Fruit fly (Drosophila melanogaster) whole organism, embryonic: ENCODE results near the gene CG14105.
A peak's percentile ranks its signal among the peaks of the same experiment; 100 is the strongest.

Experiments used
- Bgb ChIP-seq: fragments of 200-800 bp; sonication (Bioruptor generic); IDR thresholded peaks from 2 replicates; pipeline ENCODE4 v1.3.6; 2022; ENCODE audit warnings: missing biosample characterization, missing genetic modification characterization; ENCODE audit not compliant: partially characterized antibody
- CG10959 ChIP-seq: fragments of 200-800 bp; sonication (Bioruptor generic); IDR thresholded peaks from 2 replicates; pipeline ENCODE4 v1.3.6; 2022; ENCODE audit warnings: missing biosample characterization, missing genetic modification characterization
- CG12942 ChIP-seq: fragments of 200-800 bp; sonication (Bioruptor generic); optimal IDR thresholded peaks from 3 replicates; lab custom pipeline; 2016; ENCODE audit warnings: missing biosample characterization, missing genetic modification characterization
- CG13624 ChIP-seq: fragments of 200-800 bp; sonication (Bioruptor generic); optimal IDR thresholded peaks from 2 replicates; lab custom pipeline; 2016; ENCODE audit warnings: missing biosample characterization, missing genetic modification characterization
- CG14050 ChIP-seq: fragments of 200-800 bp; sonication (Bioruptor generic); IDR thresholded peaks from 3 replicates; pipeline ENCODE4 v1.3.6; 2022; ENCODE audit warnings: missing biosample characterization, missing genetic modification characterization
- CG14441 ChIP-seq: fragments of 200-800 bp; sonication (Bioruptor generic); IDR thresholded peaks from 2 replicates; pipeline ENCODE4 v1.3.6; 2022; ENCODE audit warnings: missing biosample characterization, missing genetic modification characterization
- CG15073 ChIP-seq: fragments of 200-800 bp; sonication (Bioruptor generic); optimal IDR thresholded peaks from 2 replicates; lab custom pipeline; 2016; ENCODE audit warnings: missing biosample characterization, missing genetic modification characterization
- CG15601 ChIP-seq: fragments of 200-800 bp; sonication (Bioruptor generic); optimal IDR thresholded peaks from 3 replicates; lab custom pipeline; 2019; ENCODE audit warnings: missing biosample characterization, mild to moderate bottlenecking, missing genetic modification characterization, moderate library complexity
- CG16813 ChIP-seq: fragments of 200-800 bp; sonication (Bioruptor generic); IDR thresholded peaks from 3 replicates; pipeline ENCODE4 v1.3.6; 2022; ENCODE audit warnings: missing biosample characterization, missing genetic modification characterization; ENCODE audit not compliant: partially characterized antibody
- CG17802 ChIP-seq: fragments of 200-800 bp; sonication (Bioruptor generic); optimal IDR thresholded peaks from 2 replicates; lab custom pipeline; 2018; ENCODE audit warnings: missing biosample characterization, mild to moderate bottlenecking, missing genetic modification characterization, moderate library complexity
- CG17912 ChIP-seq: fragments of 200-800 bp; sonication (Bioruptor generic); optimal IDR thresholded peaks from 2 replicates; lab custom pipeline; 2018; ENCODE audit warnings: missing biosample characterization, mild to moderate bottlenecking, missing genetic modification characterization
- CG2889 ChIP-seq: fragments of 200-800 bp; sonication (Bioruptor generic); IDR thresholded peaks from 3 replicates; pipeline ENCODE4 v1.3.6; 2022; ENCODE audit warnings: missing biosample characterization, missing genetic modification characterization
- CG31365 ChIP-seq: fragments of 200-800 bp; sonication (Bioruptor generic); optimal IDR thresholded peaks from 2 replicates; lab custom pipeline; 2018; ENCODE audit warnings: missing biosample characterization, mild to moderate bottlenecking, missing genetic modification characterization
- CG3281 ChIP-seq: fragments of 200-800 bp; sonication (Bioruptor generic); optimal IDR thresholded peaks from 3 replicates; lab custom pipeline; 2017; ENCODE audit warnings: missing biosample characterization, mild to moderate bottlenecking, missing genetic modification characterization
- CG6654 ChIP-seq: fragments of 200-800 bp; sonication (Bioruptor generic); optimal IDR thresholded peaks from 2 replicates; lab custom pipeline; 2017; ENCODE audit warnings: missing biosample characterization, mild to moderate bottlenecking, missing genetic modification characterization
- CG7963 ChIP-seq: fragments of 200-800 bp; sonication (Bioruptor generic); IDR thresholded peaks from 3 replicates; pipeline ENCODE4 v1.3.6; 2022; ENCODE audit warnings: missing biosample characterization, missing genetic modification characterization; ENCODE audit not compliant: partially characterized antibody
- CG9437 ChIP-seq: fragments of 200-800 bp; sonication (Bioruptor generic); optimal IDR thresholded peaks from 2 replicates; lab custom pipeline; 2018; ENCODE audit warnings: missing biosample characterization, mild to moderate bottlenecking, missing genetic modification characterization
- D19B ChIP-seq: fragments of 200-800 bp; sonication (Bioruptor generic); optimal IDR thresholded peaks from 2 replicates; lab custom pipeline; 2017; ENCODE audit warnings: missing biosample characterization, mild to moderate bottlenecking, missing genetic modification characterization
- Dad ChIP-seq: fragments of 200-800 bp; sonication (Bioruptor generic); optimal IDR thresholded peaks from 3 replicates; lab custom pipeline; 2016; ENCODE audit warnings: missing biosample characterization, missing genetic modification characterization
- Drgx ChIP-seq: fragments of 200-800 bp; sonication (Bioruptor generic); IDR thresholded peaks from 2 replicates; pipeline ENCODE4 v1.3.6; 2022; ENCODE audit warnings: missing biosample characterization, missing genetic modification characterization
- HLH4C ChIP-seq: fragments of 200-800 bp; sonication (Bioruptor generic); IDR thresholded peaks from 3 replicates; pipeline ENCODE4 v1.3.6; 2022; ENCODE audit warnings: missing biosample characterization, missing genetic modification characterization; ENCODE audit not compliant: partially characterized antibody
- HmgD ChIP-seq: fragments of 200-800 bp; sonication (Bioruptor generic); optimal IDR thresholded peaks from 3 replicates; lab custom pipeline; 2016; ENCODE audit warnings: missing biosample characterization, missing genetic modification characterization
- Hmr ChIP-seq: fragments of 200-800 bp; sonication (Bioruptor generic); optimal IDR thresholded peaks from 3 replicates; lab custom pipeline; 2017; ENCODE audit warnings: mild to moderate bottlenecking, missing biosample characterization, missing genetic modification reagents, missing genetic modification characterization
- Hr3 ChIP-seq: fragments of 200-800 bp; sonication (Bioruptor generic); optimal IDR thresholded peaks from 3 replicates; lab custom pipeline; 2016; ENCODE audit warnings: missing biosample characterization, missing genetic modification characterization
- Lhr ChIP-seq: fragments of 200-800 bp; sonication (Bioruptor generic); optimal IDR thresholded peaks from 3 replicates; lab custom pipeline; 2017; ENCODE audit warnings: mild to moderate bottlenecking, missing biosample characterization, missing genetic modification reagents, missing genetic modification characterization
- Meics ChIP-seq: fragments of 200-800 bp; sonication (Bioruptor generic); optimal IDR thresholded peaks from 2 replicates; lab custom pipeline; 2017; ENCODE audit warnings: missing biosample characterization, mild to moderate bottlenecking, missing genetic modification characterization
- Mrtf ChIP-seq: fragments of 200-800 bp; sonication (Bioruptor generic); IDR thresholded peaks from 3 replicates; pipeline ENCODE4 v1.3.6; 2022; ENCODE audit warnings: missing biosample characterization, missing genetic modification characterization
- Oli ChIP-seq: fragments of 200-800 bp; sonication (Bioruptor generic); optimal IDR thresholded peaks from 2 replicates; lab custom pipeline; 2018; ENCODE audit warnings: missing biosample characterization, mild to moderate bottlenecking, missing genetic modification characterization, moderate library complexity
- YL-1 ChIP-seq: fragments of 200-800 bp; sonication (Bioruptor generic); optimal IDR thresholded peaks from 3 replicates; lab custom pipeline; 2017; ENCODE audit warnings: missing biosample characterization, mild to moderate bottlenecking, missing genetic modification characterization
- ase ChIP-seq: fragments of 200-800 bp; sonication (Bioruptor generic); IDR thresholded peaks from 3 replicates; pipeline ENCODE4 v1.3.6; 2022; ENCODE audit warnings: missing biosample characterization, missing genetic modification characterization
- bcd ChIP-seq: fragments of 200-800 bp; sonication (Bioruptor generic); optimal IDR thresholded peaks from 2 replicates; lab custom pipeline; 2017; ENCODE audit warnings: missing biosample characterization, mild to moderate bottlenecking, missing genetic modification characterization
- cato ChIP-seq: fragments of 200-800 bp; sonication (Bioruptor generic); optimal IDR thresholded peaks from 2 replicates; lab custom pipeline; 2016; ENCODE audit warnings: missing biosample characterization, missing genetic modification characterization, borderline replicate concordance
- croc ChIP-seq: fragments of 200-800 bp; sonication (Bioruptor generic); conservative IDR thresholded peaks from 3 replicates; pipeline ENCODE4 v1.3.6; 2022; ENCODE audit warnings: missing biosample characterization, missing genetic modification characterization
- dm ChIP-seq: fragments of 200-800 bp; sonication (Bioruptor generic); optimal IDR thresholded peaks from 3 replicates; lab custom pipeline; 2016; ENCODE audit warnings: missing biosample characterization, missing genetic modification characterization
- esg ChIP-seq: fragments of 200-800 bp; sonication (Bioruptor generic); conservative IDR thresholded peaks from 2 replicates; pipeline ENCODE4 v1.3.6; 2022; ENCODE audit warnings: missing biosample characterization, missing genetic modification characterization
- gfzf ChIP-seq: fragments of 200-800 bp; sonication (Bioruptor generic); optimal IDR thresholded peaks from 2 replicates; lab custom pipeline; 2016; ENCODE audit warnings: missing biosample characterization, mild to moderate bottlenecking, missing genetic modification characterization, moderate library complexity
- grau ChIP-seq: fragments of 200-800 bp; optimal IDR thresholded peaks from 3 replicates; lab custom pipeline; 2019; ENCODE audit warnings: missing biosample characterization, mild to moderate bottlenecking, missing genetic modification characterization, moderate library complexity
- grn ChIP-seq: fragments of 200-800 bp; sonication (Bioruptor generic); optimal IDR thresholded peaks from 3 replicates; lab custom pipeline; 2017; ENCODE audit warnings: missing biosample characterization, missing genetic modification characterization
- hb ChIP-seq: fragments of 200-800 bp; sonication (Bioruptor generic); IDR thresholded peaks from 3 replicates; pipeline ENCODE4 v1.3.6; 2022; ENCODE audit warnings: missing biosample characterization, missing genetic modification characterization; ENCODE audit not compliant: partially characterized antibody
- nom ChIP-seq: fragments of 200-800 bp; sonication (Bioruptor generic); optimal IDR thresholded peaks from 2 replicates; lab custom pipeline; 2017; ENCODE audit warnings: missing biosample characterization, missing genetic modification characterization, mild to moderate bottlenecking, moderate library complexity, missing genetic modification reagents
- otp ChIP-seq: fragments of 200-800 bp; sonication (Bioruptor generic); IDR thresholded peaks from 3 replicates; pipeline ENCODE4, ENCODE4 v1.3.6; 2022; ENCODE audit warnings: missing biosample characterization, missing genetic modification characterization
- pho ChIP-seq: fragments of 200-800 bp; sonication (Bioruptor generic); optimal IDR thresholded peaks from 2 replicates; lab custom pipeline; 2016; ENCODE audit warnings: missing biosample characterization, missing genetic modification characterization
- prd ChIP-seq, 3 experiments: fragments of >200 bp in 2 of 3; fragments of 200-800 bp in 1 of 3; sonication (Bioruptor generic) in 1 of 3; optimal IDR thresholded peaks in 2 of 3; IDR thresholded peaks in 1 of 3; 2 replicates in 2 of 3; 3 replicates in 1 of 3; pipeline versions ENCODE4 v1.3.6 to Lab custom; 2017 to 2022; ENCODE audit warnings: missing biosample characterization in 1 of 3, missing genetic modification characterization in 1 of 3
- sens-2 ChIP-seq: fragments of 200-800 bp; sonication (Bioruptor generic); IDR thresholded peaks from 2 replicates; pipeline ENCODE4 v1.3.6; 2022; ENCODE audit warnings: missing biosample characterization, missing genetic modification characterization
- sna ChIP-seq: fragments of 200-800 bp; sonication (Bioruptor generic); IDR thresholded peaks from 2 replicates; pipeline ENCODE4 v1.3.6; 2022; ENCODE audit warnings: missing biosample characterization, missing genetic modification characterization; ENCODE audit not compliant: partially characterized antibody
- ssp ChIP-seq: fragments of 200-800 bp; sonication (Bioruptor generic); IDR thresholded peaks from 2 replicates; pipeline ENCODE4 v1.3.6; 2022; ENCODE audit warnings: missing biosample characterization, missing genetic modification characterization
- tna ChIP-seq: fragments of 200-800 bp; sonication (Bioruptor generic); IDR thresholded peaks from 2 replicates; pipeline ENCODE4 v1.3.6; 2022; ENCODE audit warnings: missing biosample characterization, missing genetic modification characterization; ENCODE audit not compliant: partially characterized antibody
- unpg ChIP-seq: fragments of 200-800 bp; sonication (Bioruptor generic); optimal IDR thresholded peaks from 3 replicates; lab custom pipeline; 2018; ENCODE audit warnings: missing biosample characterization, mild to moderate bottlenecking, missing genetic modification characterization, moderate library complexity

CG14105 gene

dm6 chr3L:13435170-13435727, 8.8 kb upstream of the CG14105 start, which contains the start of gene CG10713 (continued):
- TF ChIP-seq nom (GFP tag; lab: Kevin White, UChicago), result peak; percentile 76
- TF ChIP-seq Drgx (GFP tag; lab: Robert Waterston, UW), result peak; percentile 74
- no peak for TF ChIP-seq sens-2 (GFP tag; lab: Robert Waterston, UW)
- TF ChIP-seq cato (GFP tag; lab: Kevin White, UChicago), result no peak
- no peak for TF ChIP-seq ssp (GFP tag; lab: Robert Waterston, UW)
- no peak for TF ChIP-seq croc (GFP tag; lab: Robert Waterston, UW)

DNA sequence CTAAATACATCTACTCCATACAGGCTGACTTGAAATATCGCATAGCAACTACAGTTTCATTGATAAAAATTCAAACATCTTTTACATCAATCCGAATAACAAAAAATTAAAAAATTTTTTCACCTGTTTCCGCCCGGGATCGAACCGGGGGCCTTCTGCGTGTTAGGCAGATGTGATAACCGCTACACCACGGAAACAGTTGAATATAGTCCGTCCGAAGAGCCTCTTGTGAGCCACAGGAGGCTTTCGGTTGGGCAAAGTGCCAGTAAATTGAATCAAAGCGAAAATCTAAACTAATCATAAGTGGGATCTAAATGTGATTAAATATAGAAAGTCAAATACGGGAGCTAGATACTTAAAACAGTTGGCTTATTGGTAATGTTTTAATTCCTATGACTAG, 7.0 kb upstream of the CG14105 start:
- TF ChIP-seq YL-1 (GFP tag; lab: Kevin White, UChicago) (no peak), HLH4C (GFP tag; lab: Robert Waterston, UW) (peak; percentile 62), CG14050 (GFP tag; lab: Robert Waterston, UW) (no peak), Meics (no peak), ase (GFP tag; lab: Robert Waterston, UW) (no peak), dm (no peak), D19B (no peak), Bgb (GFP tag; lab: Robert Waterston, UW) (peak; percentile 78), CG17802 (tag; lab: Kevin White, UChicago) (no peak), unpg (GFP tag; lab: Kevin White, UChicago) (no peak), hb (GFP tag; lab: Robert Waterston, UW) (peak; percentile 43; the same call in 1 of the 3 replicates), CG7963 (peak; percentile 72), Hr3 (GFP tag; lab: Kevin White, UChicago) (no peak), CG10959 (GFP tag; lab: Robert Waterston, UW) (no peak), CG3281 (GFP tag; lab: Kevin White, UChicago) (no peak), gfzf (GFP tag; lab: Kevin White, UChicago) (no peak), CG15601 (tag; lab: Kevin White, UChicago) (peak; percentile 92), CG9437 (GFP tag; lab: Kevin White, UChicago) (no peak), Mrtf (GFP tag; lab: Robert Waterston, UW) (no peak), HmgD (GFP tag; lab: Kevin White, UChicago) (no peak), grau (no peak), Oli (tag; lab: Kevin White, UChicago) (no peak), prd (optimal IDR thresholded peaks at IDR 0.05; lab: Kevin White, UChicago) (no peak), prd (GFP tag; IDR thresholded peaks at IDR 0.05; lab: Robert Waterston, UW) (no peak), Lhr (GFP tag; lab: Kevin White, UChicago) (no peak), CG17912 (no peak), pho (GFP tag; lab: Kevin White, UChicago) (no peak), CG15073 (no peak), CG31365 (tag; lab: Kevin White, UChicago) (no peak), bcd (GFP tag; lab: Kevin White, UChicago) (no peak), tna (GFP tag; lab: Robert Waterston, UW) (peak; percentile 78), sna (GFP tag; lab: Robert Waterston, UW) (peak; percentile 43), CG16813 (peak; percentile 72), CG13624 (GFP tag; lab: Kevin White, UChicago) (no peak), CG14441 (GFP tag; lab: Robert Waterston, UW) (no peak), esg (GFP tag; lab: Robert Waterston, UW) (no peak), Hmr (GFP tag; lab: Kevin White, UChicago) (no peak), CG12942 (GFP tag; lab: Kevin White, UChicago) (no peak), Dad (GFP tag; lab: Kevin White, UChicago) (no peak), CG6654 (GFP tag; lab: Kevin White, UChicago) (no peak), otp (GFP tag; lab: Robert Waterston, UW) (no peak), grn (GFP tag; lab: Kevin White, UChicago) (peak; percentile 65), CG2889 (GFP tag; lab: Robert Waterston, UW) (no peak)
